Worm (Caenorhabditis elegans) whole organism, mixed stage, embryonic: ENCODE measurements around the gene osm-3.
A peak's percentile ranks its signal among the peaks of the same experiment; 100 is the strongest.

Source experiments
- M03D4.4 ChIP-seq: sonication (generic microtip); optimal IDR thresholded peaks from 2 replicates; lab custom pipeline; 2017; ENCODE audit warnings: mild to moderate bottlenecking, missing genetic modification characterization, missing compliant biosample characterization
- bed-3 ChIP-seq: fragments of 200-800 bp; sonication (Bioruptor generic); optimal IDR thresholded peaks from 3 replicates; lab custom pipeline; 2018; ENCODE audit warnings: mild to moderate bottlenecking, missing genetic modification characterization, moderate library complexity, missing compliant biosample characterization
- blmp-1 ChIP-seq: fragments of 150-350 bp; optimal IDR thresholded peaks from 2 replicates; lab custom pipeline; 2014; ENCODE audit warnings: missing biosample characterization, missing genetic modification characterization
- ceh-39 ChIP-seq: fragments of 150-350 bp; optimal IDR thresholded peaks from 2 replicates; lab custom pipeline; 2014; ENCODE audit warnings: missing biosample characterization, missing genetic modification characterization
- ceh-43 ChIP-seq: fragments of 200-800 bp; sonication (Bioruptor generic); optimal IDR thresholded peaks from 2 replicates; lab custom pipeline; 2018; ENCODE audit warnings: mild to moderate bottlenecking, missing genetic modification characterization, moderate library complexity, missing compliant biosample characterization
- ceh-83 ChIP-seq: fragments of 200-800 bp; sonication (Bioruptor generic); optimal IDR thresholded peaks from 2 replicates; lab custom pipeline; 2018; ENCODE audit warnings: mild to moderate bottlenecking, missing genetic modification characterization, missing compliant biosample characterization
- ces-1 ChIP-seq: fragments of 150-350 bp; optimal IDR thresholded peaks from 2 replicates; lab custom pipeline; 2014; ENCODE audit warnings: missing biosample characterization, missing genetic modification reagents, missing genetic modification characterization
- cnd-1 ChIP-seq: fragments of 200-800 bp; sonication (Bioruptor generic); optimal IDR thresholded peaks from 2 replicates; lab custom pipeline; 2018; ENCODE audit warnings: mild to moderate bottlenecking, missing genetic modification characterization, missing compliant biosample characterization
- drap-1 ChIP-seq: fragments of 200-800 bp; sonication (Bioruptor generic); optimal IDR thresholded peaks from 3 replicates; lab custom pipeline; 2018; ENCODE audit warnings: mild to moderate bottlenecking, missing genetic modification characterization, missing compliant biosample characterization
- elt-1 ChIP-seq: sonication (generic microtip); optimal IDR thresholded peaks from 2 replicates; lab custom pipeline; 2017; ENCODE audit warnings: missing genetic modification characterization, mild to moderate bottlenecking, missing compliant biosample characterization, antibody characterized with exemption, moderate library complexity, borderline replicate concordance; ENCODE audit not compliant: insufficient read depth
- elt-3 ChIP-seq: fragments of 150-350 bp; optimal IDR thresholded peaks from 2 replicates; lab custom pipeline; 2014; ENCODE audit warnings: missing biosample characterization, missing genetic modification characterization
- flh-1 ChIP-seq: fragments of 200-800 bp; sonication (Bioruptor generic); optimal IDR thresholded peaks from 2 replicates; lab custom pipeline; 2018; ENCODE audit warnings: mild to moderate bottlenecking, missing genetic modification characterization, moderate library complexity, missing compliant biosample characterization
- ham-2 ChIP-seq: fragments of 200-800 bp; sonication (Bioruptor generic); optimal IDR thresholded peaks from 2 replicates; lab custom pipeline; 2018; ENCODE audit warnings: mild to moderate bottlenecking, missing genetic modification characterization, missing compliant biosample characterization
- hlh-1 ChIP-seq: fragments of 150-350 bp; optimal IDR thresholded peaks from 2 replicates; lab custom pipeline; 2014; ENCODE audit warnings: missing biosample characterization, missing genetic modification reagents, missing genetic modification characterization
- lin-13 ChIP-seq: fragments of 150-350 bp; optimal IDR thresholded peaks from 2 replicates; lab custom pipeline; 2014; ENCODE audit warnings: missing biosample characterization, missing genetic modification characterization
- lin-32 ChIP-seq: fragments of 200-800 bp; sonication (Bioruptor generic); optimal IDR thresholded peaks from 2 replicates; lab custom pipeline; 2018; ENCODE audit warnings: mild to moderate bottlenecking, missing genetic modification characterization, missing compliant biosample characterization
- mep-1 ChIP-seq: fragments of 150-350 bp; optimal IDR thresholded peaks from 2 replicates; lab custom pipeline; 2017; ENCODE audit warnings: missing biosample characterization, missing genetic modification reagents, missing genetic modification characterization, inconsistent platforms
- mls-2 ChIP-seq: sonication (generic microtip); optimal IDR thresholded peaks from 2 replicates; lab custom pipeline; 2016; ENCODE audit warnings: mild to moderate bottlenecking, missing genetic modification characterization, moderate library complexity, missing compliant biosample characterization
- nhr-12 ChIP-seq: fragments of 150-350 bp; optimal IDR thresholded peaks from 2 replicates; lab custom pipeline; 2014; ENCODE audit warnings: missing biosample characterization, missing genetic modification characterization
- nhr-2 ChIP-seq: fragments of 150-350 bp; optimal IDR thresholded peaks from 2 replicates; lab custom pipeline; 2014; ENCODE audit warnings: missing biosample characterization, missing genetic modification characterization
- nhr-237 ChIP-seq: fragments of 150-350 bp; optimal IDR thresholded peaks from 2 replicates; lab custom pipeline; 2014; ENCODE audit warnings: missing biosample characterization, missing genetic modification characterization
- nhr-28 ChIP-seq: fragments of 150-350 bp; optimal IDR thresholded peaks from 2 replicates; lab custom pipeline; 2014; ENCODE audit warnings: missing biosample characterization, missing genetic modification characterization
- nhr-76 ChIP-seq: sonication (generic microtip); optimal IDR thresholded peaks from 2 replicates; lab custom pipeline; 2017; ENCODE audit warnings: missing biosample characterization, missing genetic modification characterization
- pha-4 ChIP-seq: fragments of 150-350 bp; optimal IDR thresholded peaks from 2 replicates; lab custom pipeline; 2018; ENCODE audit warnings: missing biosample characterization, missing genetic modification reagents, missing genetic modification characterization
- sem-2 ChIP-seq: fragments of 200-800 bp; sonication (Bioruptor generic); optimal IDR thresholded peaks from 2 replicates; lab custom pipeline; 2018; ENCODE audit warnings: mild to moderate bottlenecking, missing genetic modification characterization, missing compliant biosample characterization
- tbx-8 ChIP-seq: fragments of 200-800 bp; sonication (Bioruptor generic); optimal IDR thresholded peaks from 2 replicates; lab custom pipeline; 2018; ENCODE audit warnings: mild to moderate bottlenecking, missing genetic modification characterization, moderate library complexity, missing compliant biosample characterization
- unc-120 ChIP-seq: sonication (generic microtip); optimal IDR thresholded peaks from 2 replicates; lab custom pipeline; 2017; ENCODE audit warnings: missing genetic modification characterization, missing compliant biosample characterization; ENCODE audit not compliant: poor library complexity, severe bottlenecking
- unc-39 ChIP-seq: fragments of 150-350 bp; optimal IDR thresholded peaks from 2 replicates; lab custom pipeline; 2014; ENCODE audit warnings: missing biosample characterization, missing genetic modification characterization
- unc-62 ChIP-seq: fragments of 150-350 bp; optimal IDR thresholded peaks from 2 replicates; lab custom pipeline; 2014; ENCODE audit warnings: missing biosample characterization, missing genetic modification reagents, missing genetic modification characterization
- zip-8 ChIP-seq: fragments of 150-350 bp; optimal IDR thresholded peaks from 2 replicates; lab custom pipeline; 2014; ENCODE audit warnings: missing biosample characterization, missing genetic modification characterization
- ztf-11 ChIP-seq: fragments of 150-350 bp; optimal IDR thresholded peaks from 2 replicates; lab custom pipeline; 2014; ENCODE audit warnings: missing biosample characterization, missing genetic modification characterization

The osm-3 gene

ce11 chrIV:3783910-3784309, 16.9 kb downstream of the osm-3 start, which contains the start of gene glct-6:
TSS of gene glct-6 (plus strand) at chrIV:3784210.
- no peak for TF ChIP-seq lin-13 (tag; lab: Kevin White, UChicago)
- no peak for TF ChIP-seq ham-2 (GFP tag; lab: Kevin White, UChicago)
- no peak for TF ChIP-seq nhr-237
- no peak for TF ChIP-seq blmp-1
- TF ChIP-seq drap-1 (GFP tag; lab: Kevin White, UChicago): no peak

- TF ChIP-seq mep-1 (tag; lab: Kevin White, UChicago) (no peak), unc-62 (GFP tag; lab: Kevin White, UChicago) (peak; percentile 58)
Observed at ce11 chrIV:3781539-3781938, 19.3 kb downstream of the osm-3 start.

DNA sequence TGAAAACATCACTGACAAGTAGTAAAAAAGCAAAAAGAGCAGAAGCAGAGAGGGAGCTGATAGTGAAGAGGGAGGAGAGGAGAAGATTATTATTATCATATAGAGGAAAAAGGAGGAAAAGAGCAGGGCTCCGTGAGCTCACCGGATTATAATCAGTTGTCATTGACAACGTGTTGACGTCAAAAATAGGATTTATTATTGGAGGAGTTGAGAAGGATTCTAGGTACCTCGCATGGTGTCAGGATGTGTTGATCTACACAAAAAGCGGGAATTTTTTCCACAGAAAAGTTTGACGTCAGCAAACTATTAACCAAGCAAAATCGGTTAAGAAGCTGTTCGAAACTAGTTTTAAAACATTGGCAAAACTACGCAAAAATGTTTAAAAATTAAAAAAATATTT, 26.7 kb downstream of the osm-3 start:
- TF ChIP-seq ceh-39 (no peak), elt-1 (tag; lab: Kevin White, UChicago) (no peak), unc-120 (tag; lab: Kevin White, UChicago) (no peak), M03D4.4 (tag; lab: Kevin White, UChicago) (no peak), unc-39 (tag; lab: Kevin White, UChicago) (no peak), tbx-8 (GFP tag; lab: Kevin White, UChicago) (no peak), nhr-76 (tag; lab: Kevin White, UChicago) (no peak), bed-3 (GFP tag; lab: Kevin White, UChicago) (no peak), unc-62 (GFP tag; lab: Kevin White, UChicago) (no peak), ces-1 (GFP tag; lab: Kevin White, UChicago) (no peak), sem-2 (GFP tag; lab: Kevin White, UChicago) (no peak), nhr-237 (no peak), nhr-12 (tag; lab: Kevin White, UChicago) (no peak), cnd-1 (tag; lab: Kevin White, UChicago) (no peak), ztf-11 (tag; lab: Kevin White, UChicago) (no peak)

DNA sequence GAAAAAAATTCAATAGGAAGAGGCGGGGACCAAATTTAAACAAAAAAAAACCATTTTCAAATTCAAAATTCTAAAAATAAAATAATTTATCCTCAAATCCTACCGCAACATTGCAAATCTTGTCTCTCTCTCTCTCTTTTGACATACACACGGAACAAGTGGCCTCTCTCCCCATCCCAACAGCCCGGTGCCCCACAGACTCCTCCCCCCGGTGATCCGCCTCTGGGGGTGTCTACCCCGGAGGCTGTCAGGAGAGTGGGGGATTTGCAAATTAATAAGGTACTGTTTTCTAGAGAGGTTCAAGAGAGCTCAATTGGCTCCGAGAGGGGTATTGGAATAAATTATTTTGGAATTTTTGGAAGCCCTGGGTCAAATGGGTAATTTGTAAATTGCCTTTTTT, 33.1 kb downstream of the osm-3 start:
- TF ChIP-seq zip-8 (tag; lab: Kevin White, UChicago): no peak
- no peak for TF ChIP-seq tbx-8 (GFP tag; lab: Kevin White, UChicago)
- peak; percentile 6 for TF ChIP-seq mls-2 (tag; lab: Kevin White, UChicago)
- TF ChIP-seq hlh-1 (tag; lab: Kevin White, UChicago): peak; percentile 57
- TF ChIP-seq unc-62 (GFP tag; lab: Kevin White, UChicago): no peak
- TF ChIP-seq elt-3 (tag; lab: Kevin White, UChicago): no peak
- no peak for TF ChIP-seq lin-32 (GFP tag; lab: Kevin White, UChicago)
- TF ChIP-seq ham-2 (GFP tag; lab: Kevin White, UChicago): no peak
- no peak for TF ChIP-seq ceh-39
- TF ChIP-seq nhr-28: no peak
- TF ChIP-seq nhr-12 (tag; lab: Kevin White, UChicago): no peak
- no peak for TF ChIP-seq flh-1 (GFP tag; lab: Kevin White, UChicago)
- TF ChIP-seq unc-120 (tag; lab: Kevin White, UChicago): no peak

- no peak for TF ChIP-seq lin-32 (GFP tag; lab: Kevin White, UChicago)
- TF ChIP-seq nhr-2 (tag; lab: Kevin White, UChicago): no peak
- TF ChIP-seq ceh-43 (GFP tag; lab: Kevin White, UChicago): no peak
- TF ChIP-seq ham-2 (GFP tag; lab: Kevin White, UChicago): no peak
- no peak for TF ChIP-seq cnd-1 (tag; lab: Kevin White, UChicago)
- peak; percentile 55 for TF ChIP-seq ceh-83 (GFP tag; lab: Kevin White, UChicago)
- TF ChIP-seq mep-1 (tag; lab: Kevin White, UChicago): peak; percentile 14
- TF ChIP-seq mls-2 (tag; lab: Kevin White, UChicago): no peak
- no peak for TF ChIP-seq pha-4 (tag; lab: Kevin White, UChicago)
- TF ChIP-seq, all 35 proteins: peak for 2
Observed at ce11 chrIV:3766589-3766988, 34.3 kb downstream of the osm-3 start, which contains the start of gene vab-2. TSS of gene vab-2 (minus strand) at chrIV:3766826.
